Worm (Caenorhabditis elegans) whole organism, early embryonic: ENCODE data around the gene sre-4.

Source experiments
- B0310.2 ChIP-seq: sonication (generic microtip); optimal IDR thresholded peaks from 2 replicates; lab custom pipeline; 2016; ENCODE audit warnings: mild to moderate bottlenecking, missing genetic modification characterization, missing compliant biosample characterization
- F13C5.2 ChIP-seq: sonication (generic microtip); optimal IDR thresholded peaks from 2 replicates; lab custom pipeline; 2017; ENCODE audit warnings: mild to moderate bottlenecking, missing genetic modification characterization, inconsistent platforms, missing compliant biosample characterization
- aly-1 ChIP-seq: sonication (generic microtip); optimal IDR thresholded peaks from 2 replicates; lab custom pipeline; 2016; ENCODE audit warnings: missing genetic modification characterization, missing compliant biosample characterization
- ama-1 ChIP-seq: fragments of 150-350 bp; optimal IDR thresholded peaks from 2 replicates; lab custom pipeline; 2014
- ceh-13 ChIP-seq: fragments of 200-800 bp; sonication (Bioruptor generic); optimal IDR thresholded peaks from 2 replicates; lab custom pipeline; 2018; ENCODE audit warnings: mild to moderate bottlenecking, missing genetic modification characterization, missing compliant biosample characterization
- ceh-36 ChIP-seq: sonication (generic microtip); optimal IDR thresholded peaks from 2 replicates; lab custom pipeline; 2016; ENCODE audit warnings: missing genetic modification characterization, inconsistent platforms, missing compliant biosample characterization
- ets-7 ChIP-seq: sonication (generic microtip); optimal IDR thresholded peaks from 2 replicates; lab custom pipeline; 2016; ENCODE audit warnings: missing genotype, missing genetic modification characterization, missing compliant biosample characterization
- flt-1 ChIP-seq: fragments of 200-800 bp; sonication (Bioruptor generic); IDR thresholded peaks from 2 replicates; pipeline ENCODE4 v1.3.6; 2022; ENCODE audit warnings: missing genetic modification characterization, missing compliant biosample characterization
- hmbx-1 ChIP-seq: sonication (generic microtip); optimal IDR thresholded peaks from 2 replicates; lab custom pipeline; 2016; ENCODE audit warnings: mild to moderate bottlenecking, missing genetic modification characterization, missing compliant biosample characterization
- hmg-4 ChIP-seq: fragments of 200-800 bp; sonication (Bioruptor generic); optimal IDR thresholded peaks from 2 replicates; lab custom pipeline; 2018; ENCODE audit warnings: mild to moderate bottlenecking, missing genetic modification characterization, missing compliant biosample characterization
- hnd-1 ChIP-seq: sonication (generic microtip); optimal IDR thresholded peaks from 2 replicates; lab custom pipeline; 2016; ENCODE audit warnings: missing genetic modification characterization, missing compliant biosample characterization
- pes-1 ChIP-seq: fragments of 200-800 bp; sonication (Bioruptor generic); IDR thresholded peaks from 2 replicates; pipeline ENCODE4 v1.3.6; 2022; ENCODE audit warnings: missing genetic modification reagents, missing genetic modification characterization, missing compliant biosample characterization
- scrt-1 ChIP-seq: fragments of 200-800 bp; sonication (Bioruptor generic); IDR thresholded peaks from 2 replicates; pipeline ENCODE4 v1.3.6; 2022; ENCODE audit warnings: missing genetic modification characterization, missing compliant biosample characterization
- sea-1 ChIP-seq: fragments of 200-800 bp; sonication (Bioruptor generic); conservative IDR thresholded peaks from 2 replicates; pipeline ENCODE4 v1.3.6; 2022; ENCODE audit warnings: missing genetic modification characterization, missing compliant biosample characterization
- tbx-11 ChIP-seq: fragments of 200-800 bp; sonication (Bioruptor generic); IDR thresholded peaks from 2 replicates; pipeline ENCODE4 v1.3.6; 2022; ENCODE audit warnings: missing genetic modification characterization, missing compliant biosample characterization
- tbx-37 ChIP-seq: fragments of 200-800 bp; sonication (Bioruptor generic); conservative IDR thresholded peaks from 2 replicates; pipeline ENCODE4 v1.3.6; 2022; ENCODE audit warnings: missing genetic modification reagents, missing genetic modification characterization, missing compliant biosample characterization
- tra-4 ChIP-seq: sonication (generic microtip); optimal IDR thresholded peaks from 2 replicates; lab custom pipeline; 2017; ENCODE audit warnings: missing genetic modification characterization, missing compliant biosample characterization

sre-4 gene

DNA sequence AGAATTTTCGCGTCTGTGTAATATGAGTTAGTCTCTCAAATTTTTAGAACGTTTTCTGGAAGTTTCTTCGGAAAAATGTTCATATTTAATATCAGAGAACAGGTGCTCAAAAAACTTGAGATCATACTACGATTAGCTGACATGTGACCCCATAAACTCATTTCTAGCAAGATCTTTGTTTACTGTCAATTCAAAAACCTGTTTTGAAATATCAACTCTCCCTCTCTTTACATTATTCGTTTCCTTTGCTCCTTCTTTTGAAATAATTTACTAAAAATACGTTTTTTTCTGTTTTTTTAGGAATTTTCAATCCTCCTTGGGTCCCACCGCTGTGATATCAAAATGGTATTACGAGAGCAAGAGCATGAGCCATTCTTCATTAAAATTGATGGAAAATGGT, 14.5 kb upstream of the sre-4 start, which contains the start of gene fat-4:
fat-4 (plus strand) TSS at position 301 of the 400 bp plus-strand sequence.
- TF ChIP-seq flt-1 (GFP tag; lab: Robert Waterston, UW) (no peak), hmg-4 (GFP tag; lab: Kevin White, UChicago) (no peak), ets-7 (tag; lab: Kevin White, UChicago) (no peak), tra-4 (tag; lab: Kevin White, UChicago) (no peak), pes-1 (GFP tag; lab: Robert Waterston, UW) (no peak), B0310.2 (tag; lab: Kevin White, UChicago) (no peak), tbx-11 (GFP tag; lab: Robert Waterston, UW) (no peak), tbx-37 (GFP tag; lab: Robert Waterston, UW) (no peak), scrt-1 (GFP tag; lab: Robert Waterston, UW) (no peak), aly-1 (tag; lab: Kevin White, UChicago) (no peak), ceh-36 (tag; lab: Kevin White, UChicago) (no peak), hnd-1 (tag; lab: Kevin White, UChicago) (no peak), ceh-13 (GFP tag; lab: Kevin White, UChicago) (no peak), ama-1 (no peak), hmbx-1 (no peak), sea-1 (no peak), F13C5.2 (no peak)

DNA sequence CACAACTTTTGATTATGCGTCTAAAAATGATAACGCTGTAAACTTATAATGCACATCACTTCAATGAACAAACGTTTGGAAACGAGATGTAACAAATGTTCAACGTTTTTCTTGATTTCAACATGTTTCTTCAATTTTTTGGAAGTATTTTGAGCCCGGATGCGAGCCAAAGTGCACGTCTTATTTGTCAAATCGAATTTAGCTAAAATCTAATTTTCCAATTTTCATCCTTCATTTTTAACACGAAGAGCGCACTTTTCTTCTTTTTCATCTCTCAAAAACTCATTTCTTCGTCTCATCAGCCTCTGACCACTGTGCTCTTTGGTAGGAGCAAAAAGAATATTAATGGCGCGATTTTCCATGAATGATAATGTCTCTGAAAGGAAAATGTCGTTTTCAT, 13.7 kb upstream of the sre-4 start:
- no peak for TF ChIP-seq ceh-13 (GFP tag; lab: Kevin White, UChicago)
- no peak for TF ChIP-seq sea-1
- TF ChIP-seq aly-1 (tag; lab: Kevin White, UChicago), result no peak
- TF ChIP-seq ama-1, result no peak
- TF ChIP-seq ceh-36 (tag; lab: Kevin White, UChicago), result no peak
- TF ChIP-seq scrt-1 (GFP tag; lab: Robert Waterston, UW), result no peak

DNA sequence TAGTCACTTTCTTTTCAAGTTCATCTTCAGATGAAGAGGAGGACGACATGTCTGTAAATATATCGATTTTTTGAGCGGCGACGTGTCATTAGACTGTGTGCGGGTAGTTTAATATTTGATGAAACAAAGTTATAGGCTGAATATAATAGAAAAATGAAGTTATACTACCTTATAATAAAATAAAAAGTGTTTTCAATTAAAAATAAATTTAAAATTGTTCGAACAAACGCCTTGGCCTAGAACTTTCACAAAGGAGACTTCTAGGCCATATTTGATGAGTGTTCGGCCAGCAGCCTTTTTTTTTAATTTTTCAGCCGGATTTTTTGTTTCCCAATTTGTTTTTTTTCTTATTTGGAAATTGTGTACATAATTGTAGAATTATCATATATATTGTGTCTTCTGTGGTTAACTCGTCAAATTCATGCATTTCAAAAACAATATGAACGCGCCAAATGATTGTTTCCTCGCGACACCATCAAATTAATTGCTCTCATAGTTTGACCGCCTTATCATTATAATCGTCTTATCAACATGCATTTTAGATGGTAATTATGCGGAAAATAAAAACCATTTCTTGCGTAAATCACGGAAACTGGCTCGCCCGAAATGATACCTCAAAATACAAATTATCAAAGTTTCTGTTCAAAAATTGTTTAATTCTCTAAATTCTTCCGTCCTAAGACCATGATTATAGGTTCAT, 12.9 kb upstream of the sre-4 start, which contains the start of gene T13F2.2:
T13F2.2 (minus strand) TSS at position 51 of the 700 bp plus-strand sequence.
- TF ChIP-seq ceh-36 (tag; lab: Kevin White, UChicago), result no peak
- no peak for TF ChIP-seq B0310.2 (tag; lab: Kevin White, UChicago)
- TF ChIP-seq flt-1 (GFP tag; lab: Robert Waterston, UW), result no peak
- TF ChIP-seq ama-1, result no peak

DNA sequence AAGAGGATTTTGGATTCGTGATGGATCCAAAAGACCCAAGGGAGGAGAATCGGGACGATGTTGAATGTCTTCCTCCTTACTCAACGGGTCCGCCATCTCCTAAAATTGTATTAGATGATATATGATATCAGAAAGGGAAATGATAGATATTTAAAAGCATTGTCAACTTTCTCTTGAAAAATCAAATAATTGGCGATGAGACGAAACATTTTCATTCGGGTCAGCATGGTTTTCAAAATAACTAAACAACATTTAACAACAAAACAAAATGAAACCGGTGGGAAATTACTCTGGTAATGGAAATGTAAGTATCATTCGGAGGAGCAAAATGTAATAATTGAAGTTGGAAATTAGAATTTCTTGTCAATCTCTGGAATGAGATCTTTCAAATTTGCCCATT, 11.9 kb upstream of the sre-4 start, which contains the start of gene pis-1:
pis-1 (minus strand) TSS at position 101 of the 400 bp plus-strand sequence.
- TF ChIP-seq tra-4 (tag; lab: Kevin White, UChicago) (no peak), ets-7 (tag; lab: Kevin White, UChicago) (no peak), hmbx-1 (no peak)

DNA sequence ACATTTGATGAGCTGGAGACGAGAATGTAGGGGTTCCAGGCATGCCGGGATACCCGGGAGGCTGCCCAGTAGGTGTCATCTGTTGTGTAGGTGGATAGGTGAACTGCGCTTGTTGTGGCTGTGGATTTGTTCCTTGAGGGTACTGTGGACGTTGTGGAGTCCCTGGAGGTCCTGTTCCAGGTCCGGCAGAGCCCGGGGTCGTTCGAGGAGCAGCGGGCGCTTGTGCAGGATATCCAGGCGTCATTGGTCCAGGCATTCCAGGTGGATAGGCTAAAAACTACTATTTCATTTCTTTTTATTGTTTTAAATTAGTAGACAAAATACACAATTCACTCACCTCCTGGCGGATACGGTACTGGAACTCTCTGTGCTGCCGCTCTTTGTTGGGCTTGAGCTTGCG, 10.7 kb upstream of the sre-4 start:
- TF ChIP-seq F13C5.2, result no peak
- TF ChIP-seq ceh-13 (GFP tag; lab: Kevin White, UChicago), result no peak
- no peak for TF ChIP-seq hmbx-1
- no peak for TF ChIP-seq hmg-4 (GFP tag; lab: Kevin White, UChicago)
- TF ChIP-seq ets-7 (tag; lab: Kevin White, UChicago), result no peak
- no peak for TF ChIP-seq ceh-36 (tag; lab: Kevin White, UChicago)
- no peak for TF ChIP-seq hnd-1 (tag; lab: Kevin White, UChicago)
- no peak for TF ChIP-seq pes-1 (GFP tag; lab: Robert Waterston, UW)
- TF ChIP-seq tra-4 (tag; lab: Kevin White, UChicago), result no peak

DNA sequence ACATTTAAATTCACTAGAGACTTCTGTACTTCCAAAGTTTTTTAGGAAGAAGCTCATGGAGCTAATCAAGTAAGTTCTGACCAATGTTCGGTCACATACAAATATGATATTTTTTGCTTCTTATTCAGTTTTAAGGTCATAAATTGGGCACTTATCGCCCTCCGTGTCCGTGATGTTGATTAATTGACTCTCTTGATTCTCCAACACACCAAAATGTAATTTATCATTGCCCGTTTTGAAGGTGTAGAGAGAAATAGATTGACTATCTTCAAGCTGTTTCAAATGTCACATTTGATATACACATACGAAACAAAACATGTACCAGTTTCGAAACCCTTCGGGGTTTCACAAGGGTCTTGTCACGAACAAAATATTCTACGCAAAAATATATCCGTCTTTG, 6.1 kb upstream of the sre-4 start:
- TF ChIP-seq tra-4 (tag; lab: Kevin White, UChicago) (no peak), hmg-4 (GFP tag; lab: Kevin White, UChicago) (no peak), F13C5.2 (no peak), B0310.2 (tag; lab: Kevin White, UChicago) (no peak), tbx-37 (GFP tag; lab: Robert Waterston, UW) (no peak), sea-1 (no peak), ama-1 (no peak), pes-1 (GFP tag; lab: Robert Waterston, UW) (no peak), ceh-13 (GFP tag; lab: Kevin White, UChicago) (no peak), aly-1 (tag; lab: Kevin White, UChicago) (no peak), hnd-1 (tag; lab: Kevin White, UChicago) (no peak), flt-1 (GFP tag; lab: Robert Waterston, UW) (no peak), tbx-11 (GFP tag; lab: Robert Waterston, UW) (no peak), hmbx-1 (no peak), ets-7 (tag; lab: Kevin White, UChicago) (no peak), ceh-36 (tag; lab: Kevin White, UChicago) (no peak), scrt-1 (GFP tag; lab: Robert Waterston, UW) (no peak)

DNA sequence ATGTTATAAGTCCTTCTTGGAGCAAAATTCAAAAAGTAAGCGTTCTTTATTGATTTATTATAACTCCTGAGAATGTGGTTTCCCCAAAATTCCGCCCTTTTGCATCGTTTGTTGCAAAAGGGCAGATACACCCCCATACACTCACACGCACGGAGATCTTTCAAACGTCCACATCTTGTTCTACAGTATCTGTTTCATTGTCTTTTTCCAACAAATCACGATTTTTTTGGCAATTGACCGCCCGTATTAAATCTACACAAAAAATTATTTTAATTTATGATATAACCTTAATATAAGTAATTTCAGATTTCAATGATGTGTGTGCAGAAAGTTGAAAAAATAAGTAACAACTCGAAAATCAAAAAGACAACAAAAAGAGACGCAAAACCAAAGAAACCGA, 4.9 kb upstream of the sre-4 start, which contains the start of gene T13F2.4:
T13F2.4 (plus strand) TSS at position 301 of the 400 bp plus-strand sequence.
- TF ChIP-seq aly-1 (tag; lab: Kevin White, UChicago), result no peak

DNA sequence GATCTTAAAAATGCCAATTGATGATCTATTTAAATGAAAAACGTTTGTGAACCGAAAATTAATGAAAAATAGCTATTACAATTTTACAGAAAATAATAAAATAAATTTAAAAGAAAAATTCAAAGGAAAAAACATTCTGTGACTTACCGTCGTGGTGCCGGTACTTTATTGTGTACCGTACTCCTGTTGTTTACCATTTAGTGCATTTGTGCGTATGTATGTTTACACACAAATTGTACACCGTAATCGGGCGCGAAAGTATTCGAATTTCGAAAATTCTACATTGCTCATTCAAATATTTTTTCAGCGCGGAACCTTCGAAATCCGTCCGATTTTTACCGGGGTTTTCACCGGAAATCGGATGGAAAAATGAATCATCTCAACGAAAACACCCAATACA, 6.6 kb downstream of the sre-4 start, which contains the start of gene T13F2.6:
T13F2.6 (plus strand) TSS at position 306 of the 400 bp plus-strand sequence.
- TF ChIP-seq hmbx-1 (no peak), ets-7 (tag; lab: Kevin White, UChicago) (no peak), sea-1 (no peak), tbx-37 (GFP tag; lab: Robert Waterston, UW) (no peak), B0310.2 (tag; lab: Kevin White, UChicago) (no peak)
